Worm (Caenorhabditis elegans): ENCODE measurements around the gene srt-43.

- TF ChIP-seq ztf-29 (GFP tag; IDR thresholded peaks at IDR 0.05), result no peak
- TF ChIP-seq flt-1 (GFP tag; IDR thresholded peaks at IDR 0.05), result no peak
- no peak for TF ChIP-seq med-1 (GFP tag; optimal IDR thresholded peaks at IDR 0.05; ENCODE audit: insufficient read depth)
- no peak for TF ChIP-seq klf-2 (GFP tag; conservative IDR thresholded peaks at IDR 0.05)
Measured at ce11 chrV:12727104-12727637, 41.9 kb upstream of the srt-43 start, which contains the start of gene R11D1.13.
